Fruit fly (Drosophila melanogaster): ENCODE measurements around the gene CG15764.

Gene CG15764

dm6 chrX:5884294-5884693 is 15.4 kb downstream of the CG15764 start:
- TF ChIP-seq vri (GFP tag; optimal IDR thresholded peaks at IDR 0.05) (peak; percentile 81), pdm3 (GFP tag; optimal IDR thresholded peaks at IDR 0.05) (no peak), CG3919 (GFP tag; optimal IDR thresholded peaks at IDR 0.05) (no peak)

- TF ChIP-seq CG3032 (tag; optimal IDR thresholded peaks at IDR 0.05) (no peak), CG32006 (GFP tag; optimal IDR thresholded peaks at IDR 0.05) (no peak), achi (GFP tag; optimal IDR thresholded peaks at IDR 0.05) (no peak), Hr38 (GFP tag; optimal IDR thresholded peaks at IDR 0.05) (no peak)
Observed at dm6 chrX:5884887-5885286, 16.0 kb downstream of the CG15764 start.

dm6 chrX:5885521-5885920 is 16.6 kb downstream of the CG15764 start:
- no peak for TF ChIP-seq Sox102F (GFP tag; optimal IDR thresholded peaks at IDR 0.05)
- TF ChIP-seq CG34406 (GFP tag; optimal IDR thresholded peaks at IDR 0.05): no peak
- TF ChIP-seq Lpt (GFP tag; optimal IDR thresholded peaks at IDR 0.05): no peak
- TF ChIP-seq Hr38 (GFP tag; optimal IDR thresholded peaks at IDR 0.05): no peak
- no peak for TF ChIP-seq pdm3 (GFP tag; optimal IDR thresholded peaks at IDR 0.05)
- TF ChIP-seq Hr39 (GFP tag; optimal IDR thresholded peaks at IDR 0.05): no peak

dm6 chrX:5885973-5886372 is 17.1 kb downstream of the CG15764 start:
- TF ChIP-seq CG4318 (GFP tag; optimal IDR thresholded peaks at IDR 0.05) (no peak), CG6808 (GFP tag; optimal IDR thresholded peaks at IDR 0.05) (no peak), Ets21C (GFP tag; optimal IDR thresholded peaks at IDR 0.05) (no peak), dsx (GFP tag; optimal IDR thresholded peaks at IDR 0.05; ENCODE audit: poor library complexity, severe bottlenecking) (no peak), lz (GFP tag; optimal IDR thresholded peaks at IDR 0.05) (no peak), CG31627 (GFP tag; optimal IDR thresholded peaks at IDR 0.05) (no peak), CG34406 (GFP tag; optimal IDR thresholded peaks at IDR 0.05) (no peak), vri (GFP tag; optimal IDR thresholded peaks at IDR 0.05) (no peak), dac (GFP tag; optimal IDR thresholded peaks at IDR 0.05) (no peak), CG11762 (GFP tag; optimal IDR thresholded peaks at IDR 0.05; ENCODE audit: insufficient read depth) (no peak), CG15336 (GFP tag; IDR thresholded peaks at IDR 0.05) (no peak), Sox15 (GFP tag; optimal IDR thresholded peaks at IDR 0.05) (no peak), fd59A (GFP tag; optimal IDR thresholded peaks at IDR 0.05) (no peak), Gug (GFP tag; IDR thresholded peaks at IDR 0.05) (no peak), Sox102F (GFP tag; optimal IDR thresholded peaks at IDR 0.05) (no peak), Blimp-1 (GFP tag; optimal IDR thresholded peaks at IDR 0.05) (no peak), salr (GFP tag; optimal IDR thresholded peaks at IDR 0.05) (no peak), CG6792 (GFP tag; optimal IDR thresholded peaks at IDR 0.05) (no peak), fd85E (GFP tag; optimal IDR thresholded peaks at IDR 0.05) (no peak), CG6163 (GFP tag; IDR thresholded peaks at IDR 0.05) (no peak), OdsH (GFP tag; optimal IDR thresholded peaks at IDR 0.05) (no peak), CG8319 (GFP tag; optimal IDR thresholded peaks at IDR 0.05) (no peak), net (GFP tag; optimal IDR thresholded peaks at IDR 0.05) (no peak), Sox14 (GFP tag; optimal IDR thresholded peaks at IDR 0.05) (no peak), topi (GFP tag; optimal IDR thresholded peaks at IDR 0.05) (no peak), Hr38 (GFP tag; optimal IDR thresholded peaks at IDR 0.05) (no peak), Met (GFP tag; optimal IDR thresholded peaks at IDR 0.05) (peak; percentile 14), eg (GFP tag; IDR thresholded peaks at IDR 0.05) (no peak), CG6854 (GFP tag; optimal IDR thresholded peaks at IDR 0.05) (no peak), CG3032 (tag; optimal IDR thresholded peaks at IDR 0.05) (no peak), CG1621 (tag; optimal IDR thresholded peaks at IDR 0.05) (no peak), Eip93F (GFP tag; optimal IDR thresholded peaks at IDR 0.05) (no peak), pdm3 (GFP tag; optimal IDR thresholded peaks at IDR 0.05) (peak; percentile 21), CG10669 (GFP tag; optimal IDR thresholded peaks at IDR 0.05) (peak; percentile 8), Eip75B (GFP tag; optimal IDR thresholded peaks at IDR 0.05) (no peak), Lpt (GFP tag; optimal IDR thresholded peaks at IDR 0.05) (no peak), spab (GFP tag; optimal IDR thresholded peaks at IDR 0.05) (no peak), Smox (GFP tag; optimal IDR thresholded peaks at IDR 0.05) (no peak), svp (GFP tag) (no peak), Eip78C (GFP tag) (peak; percentile 51), CG11294 (GFP tag; IDR thresholded peaks at IDR 0.05) (no peak), CG8119 (GFP tag; IDR thresholded peaks at IDR 0.05) (no peak), Hr39 (GFP tag; optimal IDR thresholded peaks at IDR 0.05) (no peak)

Data from whole organism, prepupa.